Fruit fly (Drosophila melanogaster): ENCODE measurements around the gene fy.

Gene fy

DNA sequence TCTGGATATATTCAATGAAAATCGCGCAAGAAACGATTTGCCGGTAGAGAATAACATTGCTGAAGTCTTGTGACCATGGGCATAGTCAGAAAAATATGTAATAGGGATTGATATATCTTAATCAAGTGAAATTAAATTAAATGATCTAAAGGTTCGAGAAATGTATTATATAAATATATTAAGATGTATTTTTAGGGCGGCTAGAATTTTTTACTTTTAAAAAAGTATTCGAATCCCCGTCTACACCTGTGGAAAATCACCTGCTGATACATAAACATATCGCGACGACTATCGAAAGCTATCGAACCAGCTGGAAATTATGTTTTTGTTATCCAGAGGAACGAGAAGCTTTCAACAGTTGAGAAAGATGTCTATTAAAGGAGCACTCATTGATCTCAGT, 26.4 kb downstream of the fy start, which contains the start of the genes CG13390 and CG17294 (continued):
- TF ChIP-seq CG8765 (GFP tag; IDR thresholded peaks at IDR 0.05), result peak; percentile 99
- TF ChIP-seq CG15479 (GFP tag; optimal IDR thresholded peaks at IDR 0.05), result peak; percentile 84
- no peak for TF ChIP-seq hth (optimal IDR thresholded peaks at IDR 0.05)
- peak; percentile 100 for TF ChIP-seq row (GFP tag; IDR thresholded peaks at IDR 0.05)
- TF ChIP-seq Hr51 (GFP tag; optimal IDR thresholded peaks at IDR 0.05), result peak; percentile 96 to 100
- peak; percentile 99 for TF ChIP-seq ro (GFP tag; IDR thresholded peaks at IDR 0.05)
- no peak for TF ChIP-seq h (optimal IDR thresholded peaks at IDR 0.05)
- TF ChIP-seq shn (GFP tag; optimal IDR thresholded peaks at IDR 0.05), result peak; percentile 77
- peak; percentile 98 for TF ChIP-seq CG10267 (tag; optimal IDR thresholded peaks at IDR 0.05)
- TF ChIP-seq NFAT (GFP tag; IDR thresholded peaks at IDR 0.05), result peak; percentile 100
- TF ChIP-seq CG9932 (GFP tag; IDR thresholded peaks at IDR 0.05), result peak; percentile 100
- peak; percentile 99 for TF ChIP-seq CG18764 (GFP tag; optimal IDR thresholded peaks at IDR 0.05)
- TF ChIP-seq CG16813 (GFP tag; IDR thresholded peaks at IDR 0.05; ENCODE audit: partially characterized antibody), result peak; percentile 68
- TF ChIP-seq pb (GFP tag; optimal IDR thresholded peaks at IDR 0.05), result peak; percentile 69
- TF ChIP-seq Neu2 (GFP tag; optimal IDR thresholded peaks at IDR 0.05; ENCODE audit: borderline replicate concordance), result peak; percentile 36
- TF ChIP-seq cg (GFP tag; optimal IDR thresholded peaks at IDR 0.05), result no peak

DNA sequence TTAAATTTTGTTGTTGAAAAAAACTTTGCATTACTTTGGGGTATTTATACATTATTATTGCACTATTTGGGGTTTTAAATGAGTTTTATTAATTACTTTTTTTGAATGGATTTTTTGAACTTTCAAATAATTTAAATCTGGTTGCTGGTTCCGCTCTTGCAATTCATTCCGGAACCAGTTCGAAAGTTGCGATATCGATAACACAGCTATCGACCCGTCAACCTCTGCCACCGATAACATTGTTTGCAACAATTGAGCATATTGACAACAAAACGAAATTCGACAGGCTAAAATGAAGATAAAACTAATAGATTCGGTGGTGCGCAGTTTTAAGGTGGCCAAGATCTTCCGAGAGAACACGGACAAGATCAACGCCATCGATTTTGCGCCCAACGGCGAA, 28.8 kb downstream of the fy start, which contains the start of gene Wdr82:
Wdr82 (plus strand) TSS at position 227 of the 400 bp plus-strand sequence.
- TF ChIP-seq CG2712 (tag; optimal IDR thresholded peaks at IDR 0.05) (peak; percentile 18), CG7963 (GFP tag; IDR thresholded peaks at IDR 0.05; ENCODE audit: partially characterized antibody) (peak; percentile 70; the same call in 1 of the 3 replicates), CG6272 (GFP tag; IDR thresholded peaks at IDR 0.05) (no peak), inv (GFP tag; IDR thresholded peaks at IDR 0.05; ENCODE audit: partially characterized antibody) (peak; percentile 36; the same call in 1 of the 2 replicates), BEAF-32 (GFP tag; optimal IDR thresholded peaks at IDR 0.05) (peak; percentile 65), CG11723 (GFP tag; optimal IDR thresholded peaks at IDR 0.05) (no peak), Dll (GFP tag; IDR thresholded peaks at IDR 0.05; ENCODE audit: partially characterized antibody) (peak; percentile 77), sens (GFP tag) (peak; percentile 82), amos (GFP tag; IDR thresholded peaks at IDR 0.05; ENCODE audit: partially characterized antibody) (peak; percentile 77), Poxn (GFP tag; IDR thresholded peaks at IDR 0.05) (no peak), Hey (tag; optimal IDR thresholded peaks at IDR 0.05) (no peak), danr (GFP tag; IDR thresholded peaks at IDR 0.05) (no peak), Doc3 (GFP tag; IDR thresholded peaks at IDR 0.05; ENCODE audit: partially characterized antibody) (peak; percentile 37; the same call in 1 of the 3 replicates), vfl (GFP tag; optimal IDR thresholded peaks at IDR 0.05) (no peak), Side (GFP tag; optimal IDR thresholded peaks at IDR 0.05) (no peak), mld (GFP tag; IDR thresholded peaks at IDR 0.05; ENCODE audit: partially characterized antibody) (peak; percentile 59; the same call in 1 of the 3 replicates), gt (GFP tag; IDR thresholded peaks at IDR 0.05) (no peak), sqz (GFP tag; optimal IDR thresholded peaks at IDR 0.05) (no peak), CG4424 (GFP tag; optimal IDR thresholded peaks at IDR 0.05) (no peak), Bgb (GFP tag; IDR thresholded peaks at IDR 0.05; ENCODE audit: partially characterized antibody) (peak; percentile 68; the same call in 1 of the 2 replicates), E2f2 (GFP tag; IDR thresholded peaks at IDR 0.05) (peak; percentile 88), CG11093 (GFP tag; IDR thresholded peaks at IDR 0.05) (no peak), disco-r (GFP tag; optimal IDR thresholded peaks at IDR 0.05) (no peak), exex (tag; optimal IDR thresholded peaks at IDR 0.05) (peak; percentile 7), Dp (GFP tag; optimal IDR thresholded peaks at IDR 0.05) (peak; percentile 84), gfzf (GFP tag; optimal IDR thresholded peaks at IDR 0.05) (no peak), CG17385 (GFP tag; optimal IDR thresholded peaks at IDR 0.05) (no peak), Usf (GFP tag; optimal IDR thresholded peaks at IDR 0.05) (no peak), CG4707 (GFP tag; optimal IDR thresholded peaks at IDR 0.05) (no peak), knrl (GFP tag; IDR thresholded peaks at IDR 0.05; ENCODE audit: partially characterized antibody) (peak; percentile 55; the same call in 2 of the 3 replicates), NC2α (GFP tag; optimal IDR thresholded peaks at IDR 0.05) (no peak), sd (tag; optimal IDR thresholded peaks at IDR 0.05) (no peak), Ada2b (GFP tag; IDR thresholded peaks at IDR 0.05) (no peak), cwo (GFP tag; optimal IDR thresholded peaks at IDR 0.05) (no peak)
